Fruit fly (Drosophila melanogaster): ENCODE measurements around the gene CG3402.
A peak's percentile ranks its signal among the peaks of the same experiment; 100 is the strongest.

- TF ChIP-seq CG7556 (GFP tag; optimal IDR thresholded peaks at IDR 0.05) (no peak), Dfd (GFP tag; optimal IDR thresholded peaks at IDR 0.05) (no peak), MESR4 (GFP tag; optimal IDR thresholded peaks at IDR 0.05) (no peak), CG32772 (GFP tag; IDR thresholded peaks at IDR 0.05) (no peak), kay (GFP tag; optimal IDR thresholded peaks at IDR 0.05) (no peak), lola (GFP tag; optimal IDR thresholded peaks at IDR 0.05) (no peak), CTCF (GFP tag; optimal IDR thresholded peaks at IDR 0.05) (no peak), CG18476 (GFP tag; optimal IDR thresholded peaks at IDR 0.05) (no peak), sens (GFP tag) (peak; percentile 45), rib (GFP tag; IDR thresholded peaks at IDR 0.05) (no peak), ewg (GFP tag; optimal IDR thresholded peaks at IDR 0.05) (no peak), mld (GFP tag; IDR thresholded peaks at IDR 0.05; ENCODE audit: partially characterized antibody) (no peak)
Observed at dm6 chr3L:610765-611164, 41.9 kb downstream of the CG3402 start.

Measured in whole organism, embryonic.